Worm (Caenorhabditis elegans) whole organism, L1 larva: ENCODE results near the gene col-167.

Experiments used
- C04F5.9 ChIP-seq: sonication (generic microtip); optimal IDR thresholded peaks from 2 replicates; lab custom pipeline; 2016; ENCODE audit warnings: missing genetic modification characterization, missing compliant biosample characterization
- C16A3.4 ChIP-seq: fragments of 150-350 bp; optimal IDR thresholded peaks from 2 replicates; lab custom pipeline; 2014; ENCODE audit warnings: missing biosample characterization, missing genetic modification characterization
- alr-1 ChIP-seq: fragments of 200-800 bp; sonication (Bioruptor generic); optimal IDR thresholded peaks from 2 replicates; lab custom pipeline; 2018; ENCODE audit warnings: borderline replicate concordance, mild to moderate bottlenecking, missing genetic modification characterization, missing compliant biosample characterization
- aly-2 ChIP-seq: fragments of 150-350 bp; optimal IDR thresholded peaks from 2 replicates; lab custom pipeline; 2014; ENCODE audit warnings: missing biosample characterization, missing genetic modification characterization
- ama-1 ChIP-seq: fragments of 150-350 bp; optimal IDR thresholded peaks from 2 replicates; lab custom pipeline; 2014
- blmp-1 ChIP-seq: fragments of 150-350 bp; optimal IDR thresholded peaks from 2 replicates; lab custom pipeline; 2014; ENCODE audit warnings: missing biosample characterization, missing genetic modification characterization
- ceh-88 ChIP-seq: fragments of 200-800 bp; sonication (Bioruptor generic); IDR thresholded peaks from 2 replicates; pipeline ENCODE4 v1.3.6; 2022; ENCODE audit warnings: missing genetic modification characterization, missing compliant biosample characterization
- dsc-1 ChIP-seq: sonication (generic microtip); optimal IDR thresholded peaks from 2 replicates; lab custom pipeline; 2016; ENCODE audit warnings: mild to moderate bottlenecking, missing genetic modification characterization, missing compliant biosample characterization
- efl-3 ChIP-seq: fragments of 200-800 bp; sonication (Bioruptor generic); optimal IDR thresholded peaks from 2 replicates; lab custom pipeline; 2018; ENCODE audit warnings: mild to moderate bottlenecking, missing genetic modification characterization, missing compliant biosample characterization
- elt-3 ChIP-seq, 6 experiments: fragments of 150-350 bp in 1 of 6; sonication (generic microtip); optimal IDR thresholded peaks; 2 replicates each; lab custom pipeline; 2017 to 2018; ENCODE audit warnings: missing biosample characterization in 6 of 6, missing genetic modification characterization in 6 of 6, inconsistent platforms in 1 of 6
- ets-5 ChIP-seq: fragments of 200-800 bp; sonication (Bioruptor generic); IDR thresholded peaks from 2 replicates; pipeline ENCODE4 v1.3.6; 2022; ENCODE audit warnings: missing genetic modification characterization, missing compliant biosample characterization
- grh-1 ChIP-seq: fragments of 200-800 bp; sonication (Bioruptor generic); IDR thresholded peaks from 2 replicates; pipeline ENCODE4 v1.3.6; 2022; ENCODE audit warnings: missing genetic modification reagents, missing genetic modification characterization, missing compliant biosample characterization
- hlh-4 ChIP-seq: sonication (generic microtip); optimal IDR thresholded peaks from 2 replicates; lab custom pipeline; 2016; ENCODE audit warnings: mild to moderate bottlenecking, missing genetic modification characterization, missing compliant biosample characterization
- lin-14 ChIP-seq: fragments of 200-800 bp; sonication (Bioruptor generic); optimal IDR thresholded peaks from 2 replicates; lab custom pipeline; 2018; ENCODE audit warnings: mild to moderate bottlenecking, missing genetic modification characterization, moderate library complexity, missing compliant biosample characterization
- lin-35 ChIP-seq, 2 experiments: fragments of 150-350 bp; optimal IDR thresholded peaks; 2 replicates each; lab custom pipeline; 2014; ENCODE audit warnings: missing biosample characterization in 2 of 2, missing genetic modification characterization in 2 of 2, missing genetic modification reagents in 2 of 2
- lin-39 ChIP-seq: fragments of 150-350 bp; optimal IDR thresholded peaks from 2 replicates; lab custom pipeline; 2014; ENCODE audit warnings: missing biosample characterization, missing genetic modification reagents, missing genetic modification characterization
- lsy-2 ChIP-seq, 2 experiments: fragments of 150-350 bp; optimal IDR thresholded peaks; 2 replicates each; lab custom pipeline; 2014; ENCODE audit warnings: missing biosample characterization in 2 of 2, missing genetic modification characterization in 2 of 2
- mab-9 ChIP-seq: fragments of 200-800 bp; sonication (Bioruptor generic); IDR thresholded peaks from 2 replicates; pipeline ENCODE4 v1.3.6; 2022; ENCODE audit warnings: missing genetic modification reagents, missing genetic modification characterization, missing compliant biosample characterization
- mef-2 ChIP-seq: fragments of 150-350 bp; optimal IDR thresholded peaks from 2 replicates; lab custom pipeline; 2014; ENCODE audit warnings: missing biosample characterization, missing genetic modification characterization
- mep-1 ChIP-seq: fragments of 150-350 bp; optimal IDR thresholded peaks from 2 replicates; lab custom pipeline; 2014; ENCODE audit warnings: missing biosample characterization, missing genetic modification characterization
- nhr-11 ChIP-seq: fragments of 150-350 bp; optimal IDR thresholded peaks from 2 replicates; lab custom pipeline; 2014; ENCODE audit warnings: missing biosample characterization, missing genetic modification characterization
- nhr-12 ChIP-seq: sonication (generic microtip); optimal IDR thresholded peaks from 2 replicates; lab custom pipeline; 2017; ENCODE audit warnings: missing biosample characterization, missing genetic modification characterization
- nhr-19 ChIP-seq: fragments of 200-800 bp; sonication (Bioruptor generic); conservative IDR thresholded peaks from 2 replicates; pipeline ENCODE4 v1.3.6; 2022; ENCODE audit warnings: missing genetic modification characterization, missing compliant biosample characterization
- nhr-20 ChIP-seq: sonication (generic microtip); optimal IDR thresholded peaks from 2 replicates; lab custom pipeline; 2016; ENCODE audit warnings: mild to moderate bottlenecking, missing genetic modification characterization, missing compliant biosample characterization
- nhr-237 ChIP-seq: fragments of 150-350 bp; optimal IDR thresholded peaks from 2 replicates; lab custom pipeline; 2014; ENCODE audit warnings: missing biosample characterization, missing genetic modification characterization
- nhr-47 ChIP-seq: sonication (generic microtip); optimal IDR thresholded peaks from 2 replicates; lab custom pipeline; 2016; ENCODE audit warnings: mild to moderate bottlenecking, missing genetic modification characterization, moderate library complexity, missing compliant biosample characterization
- nhr-71 ChIP-seq: sonication (generic microtip); optimal IDR thresholded peaks from 2 replicates; lab custom pipeline; 2016; ENCODE audit warnings: mild to moderate bottlenecking, missing genetic modification characterization, moderate library complexity, missing compliant biosample characterization
- nhr-76 ChIP-seq: sonication (generic microtip); optimal IDR thresholded peaks from 2 replicates; lab custom pipeline; 2017; ENCODE audit warnings: missing biosample characterization, missing genetic modification characterization
- nhr-85 ChIP-seq: sonication (generic microtip); peaks from one replicate; lab custom pipeline; 2016; ENCODE audit warnings: missing genetic modification characterization, inconsistent platforms, missing compliant biosample characterization
- nhr-90 ChIP-seq: sonication (generic microtip); optimal IDR thresholded peaks from 2 replicates; lab custom pipeline; 2016; ENCODE audit warnings: mild to moderate bottlenecking, missing genetic modification characterization, missing compliant biosample characterization; ENCODE audit not compliant: poor library complexity
- pag-3 ChIP-seq: sonication (generic microtip); optimal IDR thresholded peaks from 2 replicates; lab custom pipeline; 2017; ENCODE audit warnings: missing genetic modification characterization, mild to moderate bottlenecking, missing compliant biosample characterization, antibody characterized with exemption, borderline replicate concordance; ENCODE audit not compliant: insufficient read depth
- pax-3 ChIP-seq: fragments of 200-800 bp; sonication (Bioruptor generic); optimal IDR thresholded peaks from 2 replicates; lab custom pipeline; 2018; ENCODE audit warnings: mild to moderate bottlenecking, missing genetic modification characterization, moderate library complexity, missing compliant biosample characterization
- rnt-1 ChIP-seq: sonication (generic microtip); optimal IDR thresholded peaks from 2 replicates; lab custom pipeline; 2016; ENCODE audit warnings: mild to moderate bottlenecking, missing genetic modification characterization, moderate library complexity, missing compliant biosample characterization
- snpc-4 ChIP-seq: fragments of 150-350 bp; optimal IDR thresholded peaks from 2 replicates; lab custom pipeline; 2014; ENCODE audit warnings: missing biosample characterization, missing genetic modification characterization
- sox-4 ChIP-seq: sonication (generic microtip); optimal IDR thresholded peaks from 2 replicates; lab custom pipeline; 2016; ENCODE audit warnings: missing genetic modification characterization, missing compliant biosample characterization
- tbx-2 ChIP-seq: sonication (generic microtip); optimal IDR thresholded peaks from 2 replicates; lab custom pipeline; 2016; ENCODE audit warnings: missing genetic modification characterization, missing compliant biosample characterization
- unc-30 ChIP-seq: sonication (generic microtip); optimal IDR thresholded peaks from 2 replicates; lab custom pipeline; 2017; ENCODE audit warnings: missing biosample characterization, missing genetic modification characterization
- zag-1 ChIP-seq: fragments of 150-350 bp; optimal IDR thresholded peaks from 2 replicates; lab custom pipeline; 2014; ENCODE audit warnings: missing biosample characterization, missing genetic modification characterization
- zip-4 ChIP-seq: fragments of 200-800 bp; sonication (Bioruptor generic); optimal IDR thresholded peaks from 2 replicates; lab custom pipeline; 2018; ENCODE audit warnings: mild to moderate bottlenecking, missing genetic modification characterization, moderate library complexity, missing compliant biosample characterization
- ztf-4 ChIP-seq: fragments of 150-350 bp; optimal IDR thresholded peaks from 2 replicates; lab custom pipeline; 2014; ENCODE audit warnings: missing biosample characterization, missing genetic modification characterization

col-167 gene

ce11 chrX:6279625-6280024, 43.7 kb upstream of the col-167 start, which contains the start of gene col-166 (continued):
- TF ChIP-seq C04F5.9 (tag; lab: Kevin White, UChicago), result no peak
- TF ChIP-seq ets-5 (GFP tag; lab: Robert Waterston, UW), result no peak
- TF ChIP-seq grh-1, result 0 out of 2 replicates have a peak, but pooled peaks have one; percentile 21
- peak; percentile 56 for TF ChIP-seq nhr-71 (tag; lab: Kevin White, UChicago)
- TF ChIP-seq nhr-85 (tag; lab: Kevin White, UChicago), result peak; percentile 93
- TF ChIP-seq zag-1 (tag; lab: Kevin White, UChicago), result no peak
- peak in 1 of 2 experiments; percentile 31 for TF ChIP-seq lin-35 (GFP tag; optimal IDR thresholded peaks at IDR 0.05; lab: Kevin White, UChicago)
- no peak for TF ChIP-seq nhr-76 (tag; lab: Kevin White, UChicago)
- TF ChIP-seq, all 84 proteins: peak for 17

- TF ChIP-seq mef-2 (tag; lab: Kevin White, UChicago), result no peak
- no peak for TF ChIP-seq mep-1 (tag; lab: Kevin White, UChicago)
- no peak for TF ChIP-seq sox-4 (tag; lab: Kevin White, UChicago)
- TF ChIP-seq nhr-19 (GFP tag; lab: Robert Waterston, UW), result 0 out of 2 replicates have a peak, but pooled peaks have one; percentile 17
- no peak for TF ChIP-seq nhr-237
- peak; percentile 56 for TF ChIP-seq aly-2 (tag; lab: Kevin White, UChicago)
- no peak for TF ChIP-seq pag-3 (tag; lab: Kevin White, UChicago)
- TF ChIP-seq C16A3.4 (tag; lab: Kevin White, UChicago), result no peak
- peak; percentile 29 for TF ChIP-seq nhr-90 (tag; lab: Kevin White, UChicago)
- no peak for TF ChIP-seq lsy-2 (tag; optimal IDR thresholded peaks at IDR 0.05; lab: Kevin White, UChicago)
- peak; percentile 3 for TF ChIP-seq blmp-1
- TF ChIP-seq dsc-1 (tag; lab: Kevin White, UChicago), result no peak
- peak in 1 of 6 experiments; percentile 53 for TF ChIP-seq elt-3 (tag; optimal IDR thresholded peaks at IDR 0.05; lab: Kevin White, UChicago)
- no peak for TF ChIP-seq nhr-12 (tag; lab: Kevin White, UChicago)
- TF ChIP-seq lin-14 (GFP tag; lab: Kevin White, UChicago), result peak; percentile 28
- no peak for TF ChIP-seq zag-1 (tag; lab: Kevin White, UChicago)
- TF ChIP-seq hlh-4 (tag; lab: Kevin White, UChicago), result no peak
- no peak for TF ChIP-seq efl-3 (GFP tag; lab: Kevin White, UChicago)
- no peak for TF ChIP-seq unc-30 (tag; lab: Kevin White, UChicago)
- no peak for TF ChIP-seq tbx-2 (tag; lab: Kevin White, UChicago)
- peak; percentile 77 for TF ChIP-seq nhr-85 (tag; lab: Kevin White, UChicago)
- TF ChIP-seq rnt-1 (tag; lab: Kevin White, UChicago), result no peak
- TF ChIP-seq zip-4 (GFP tag; lab: Kevin White, UChicago), result no peak
- TF ChIP-seq nhr-11 (tag; lab: Kevin White, UChicago), result no peak
- no peak for TF ChIP-seq ceh-88 (GFP tag; lab: Robert Waterston, UW)
- TF ChIP-seq nhr-71 (tag; lab: Kevin White, UChicago), result peak; percentile 13
- no peak for TF ChIP-seq lin-39 (tag; lab: Kevin White, UChicago)
- TF ChIP-seq nhr-20 (tag; lab: Kevin White, UChicago), result no peak
- TF ChIP-seq lin-35 (GFP tag; optimal IDR thresholded peaks at IDR 0.05; lab: Kevin White, UChicago), result no peak
- peak; percentile 34 for TF ChIP-seq nhr-47 (tag; lab: Kevin White, UChicago)
- peak; percentile 79 for TF ChIP-seq ama-1 (lab: Kevin White, UChicago)
- no peak for TF ChIP-seq ztf-4 (tag; lab: Kevin White, UChicago)
- no peak for TF ChIP-seq mab-9
- no peak for TF ChIP-seq pax-3 (tag; lab: Kevin White, UChicago)
- no peak for TF ChIP-seq snpc-4 (tag; lab: Kevin White, UChicago)
- no peak for TF ChIP-seq alr-1 (tag; lab: Kevin White, UChicago)
Observed at ce11 chrX:6280998-6281397, 42.3 kb upstream of the col-167 start.
